Worm (Caenorhabditis elegans) whole organism, L2 larva: ENCODE results near the gene srh-177.
"Not testable (repeated sequence)": the region's sequence is repeated elsewhere in the genome, so short reads cannot be mapped to it uniquely, and the experiment has no call there.

Source experiments
- C34F6.9 ChIP-seq: fragments of 150-350 bp; optimal IDR thresholded peaks from 2 replicates; lab custom pipeline; 2014; ENCODE audit warnings: missing biosample characterization, missing genetic modification characterization
- F13H6.1 ChIP-seq: sonication (generic microtip); optimal IDR thresholded peaks from 2 replicates; lab custom pipeline; 2016; ENCODE audit warnings: missing genetic modification characterization, missing compliant biosample characterization
- R02D3.7 ChIP-seq: fragments of 150-350 bp; optimal IDR thresholded peaks from 2 replicates; lab custom pipeline; 2014; ENCODE audit warnings: missing biosample characterization, missing genetic modification characterization
- Y55F3AM.14 ChIP-seq: fragments of 200-800 bp; sonication (Bioruptor generic); optimal IDR thresholded peaks from 2 replicates; lab custom pipeline; 2018; ENCODE audit warnings: mild to moderate bottlenecking, missing genetic modification characterization, missing compliant biosample characterization
- ZK546.5 ChIP-seq: sonication (generic microtip); optimal IDR thresholded peaks from 2 replicates; lab custom pipeline; 2017; ENCODE audit warnings: missing biosample characterization, missing genetic modification characterization
- alr-1 ChIP-seq: fragments of 150-350 bp; optimal IDR thresholded peaks from 2 replicates; lab custom pipeline; 2014; ENCODE audit warnings: missing biosample characterization, missing genetic modification characterization
- aly-2 ChIP-seq: fragments of 150-350 bp; optimal IDR thresholded peaks from 2 replicates; lab custom pipeline; 2014; ENCODE audit warnings: missing biosample characterization, missing genetic modification characterization
- ama-1 ChIP-seq: fragments of 150-350 bp; optimal IDR thresholded peaks from 2 replicates; lab custom pipeline; 2018; ENCODE audit warnings: inconsistent platforms
- blmp-1 ChIP-seq: sonication (generic microtip); optimal IDR thresholded peaks from 2 replicates; lab custom pipeline; 2017; ENCODE audit warnings: missing genetic modification characterization, mild to moderate bottlenecking, missing compliant biosample characterization, antibody characterized with exemption, moderate library complexity; ENCODE audit not compliant: insufficient read depth
- ceh-16 ChIP-seq: fragments of 150-350 bp; optimal IDR thresholded peaks from 2 replicates; lab custom pipeline; 2014; ENCODE audit warnings: missing biosample characterization, missing genetic modification characterization
- ceh-82 ChIP-seq: fragments of 150-350 bp; optimal IDR thresholded peaks from 2 replicates; lab custom pipeline; 2014; ENCODE audit warnings: missing biosample characterization, missing genetic modification characterization
- crh-2 ChIP-seq: sonication (generic microtip); optimal IDR thresholded peaks from 2 replicates; lab custom pipeline; 2017; ENCODE audit warnings: missing biosample characterization, missing genetic modification characterization
- dmd-4 ChIP-seq: sonication (generic microtip); optimal IDR thresholded peaks from 2 replicates; lab custom pipeline; 2017; ENCODE audit warnings: missing biosample characterization, missing genetic modification characterization
- egl-27 ChIP-seq: sonication (generic microtip); optimal IDR thresholded peaks from 3 replicates; lab custom pipeline; 2017; ENCODE audit warnings: missing biosample characterization, missing genetic modification reagents, missing genetic modification characterization
- elt-1 ChIP-seq: fragments of 150-350 bp; optimal IDR thresholded peaks from 2 replicates; lab custom pipeline; 2014; ENCODE audit warnings: missing biosample characterization, missing genetic modification characterization
- elt-3 ChIP-seq: sonication (generic microtip); optimal IDR thresholded peaks from 2 replicates; lab custom pipeline; 2017; ENCODE audit warnings: missing biosample characterization, missing genetic modification characterization
- fos-1 ChIP-seq: fragments of 150-350 bp; optimal IDR thresholded peaks from 2 replicates; lab custom pipeline; 2014; ENCODE audit warnings: missing biosample characterization, missing genetic modification characterization
- gmeb-1 ChIP-seq: fragments of 150-350 bp; optimal IDR thresholded peaks from 2 replicates; lab custom pipeline; 2014; ENCODE audit warnings: missing biosample characterization, missing genetic modification characterization
- lin-11 ChIP-seq: fragments of 150-350 bp; sonication (generic microtip); optimal IDR thresholded peaks from 2 replicates; lab custom pipeline; 2014; ENCODE audit warnings: missing biosample characterization, missing genetic modification characterization, inconsistent platforms, mixed read lengths
- lin-13 ChIP-seq: fragments of 150-350 bp; optimal IDR thresholded peaks from 2 replicates; lab custom pipeline; 2014; ENCODE audit warnings: missing biosample characterization, missing genetic modification reagents, missing genetic modification characterization
- lin-39 ChIP-seq: fragments of 150-350 bp; optimal IDR thresholded peaks from 2 replicates; lab custom pipeline; 2014; ENCODE audit warnings: missing biosample characterization, missing genetic modification reagents, missing genetic modification characterization
- lsy-2 ChIP-seq, 2 experiments: fragments of 150-350 bp in 1 of 2; sonication (generic microtip) in 1 of 2; optimal IDR thresholded peaks; 2 replicates each; lab custom pipeline; 2014 to 2017; ENCODE audit warnings: missing biosample characterization in 2 of 2, missing genetic modification characterization in 2 of 2
- mab-5 ChIP-seq: fragments of 150-350 bp; optimal IDR thresholded peaks from 2 replicates; lab custom pipeline; 2014; ENCODE audit warnings: missing biosample characterization, missing genetic modification characterization
- mbf-1 ChIP-seq: sonication (generic microtip); optimal IDR thresholded peaks from 2 replicates; lab custom pipeline; 2017; ENCODE audit warnings: missing biosample characterization, missing genetic modification characterization
- mdl-1 ChIP-seq, 2 experiments: fragments of 150-350 bp in 1 of 2; sonication (generic microtip) in 1 of 2; optimal IDR thresholded peaks; 2 replicates each; lab custom pipeline; 2017; ENCODE audit warnings: missing biosample characterization in 2 of 2, missing genetic modification characterization in 2 of 2
- nhr-10 ChIP-seq: sonication (generic microtip); optimal IDR thresholded peaks from 2 replicates; lab custom pipeline; 2017; ENCODE audit warnings: missing biosample characterization, missing genetic modification characterization
- nhr-11 ChIP-seq: fragments of 150-350 bp; optimal IDR thresholded peaks from 2 replicates; lab custom pipeline; 2014; ENCODE audit warnings: missing biosample characterization, missing genetic modification characterization
- nhr-12 ChIP-seq: fragments of 150-350 bp; optimal IDR thresholded peaks from 2 replicates; lab custom pipeline; 2014; ENCODE audit warnings: missing biosample characterization, missing genetic modification characterization
- nhr-129 ChIP-seq: fragments of 150-350 bp; optimal IDR thresholded peaks from 2 replicates; lab custom pipeline; 2014; ENCODE audit warnings: missing biosample characterization, missing genetic modification characterization
- nhr-21 ChIP-seq: fragments of 150-350 bp; optimal IDR thresholded peaks from 2 replicates; lab custom pipeline; 2014; ENCODE audit warnings: missing biosample characterization, missing genetic modification characterization
- nhr-23 ChIP-seq: fragments of 150-350 bp; optimal IDR thresholded peaks from 2 replicates; lab custom pipeline; 2014; ENCODE audit warnings: missing biosample characterization, missing genetic modification reagents, missing genetic modification characterization
- nhr-237 ChIP-seq: fragments of 150-350 bp; optimal IDR thresholded peaks from 2 replicates; lab custom pipeline; 2014; ENCODE audit warnings: missing biosample characterization, missing genetic modification characterization
- nhr-25 ChIP-seq: fragments of 150-350 bp; sonication (generic microtip); optimal IDR thresholded peaks from 3 replicates; lab custom pipeline; 2014; ENCODE audit warnings: missing biosample characterization, missing genetic modification characterization
- nhr-6 ChIP-seq: fragments of 150-350 bp; optimal IDR thresholded peaks from 2 replicates; lab custom pipeline; 2014; ENCODE audit warnings: missing biosample characterization, missing genetic modification characterization
- nhr-77 ChIP-seq: fragments of 150-350 bp; optimal IDR thresholded peaks from 2 replicates; lab custom pipeline; 2014; ENCODE audit warnings: missing biosample characterization, missing genetic modification characterization
- peb-1 ChIP-seq: fragments of 150-350 bp; optimal IDR thresholded peaks from 2 replicates; lab custom pipeline; 2014; ENCODE audit warnings: missing biosample characterization, missing genetic modification characterization
- sem-4 ChIP-seq: fragments of 150-350 bp; optimal IDR thresholded peaks from 2 replicates; lab custom pipeline; 2014; ENCODE audit warnings: missing biosample characterization, missing genetic modification reagents, missing genetic modification characterization
- skn-1 ChIP-seq: sonication (generic microtip); optimal IDR thresholded peaks from 2 replicates; lab custom pipeline; 2017; ENCODE audit warnings: missing biosample characterization, missing genetic modification characterization
- sma-3 ChIP-seq: sonication (generic microtip); optimal IDR thresholded peaks from 2 replicates; lab custom pipeline; 2016; ENCODE audit warnings: missing genetic modification reagents, missing genetic modification characterization, missing compliant biosample characterization
- sma-9 ChIP-seq, 2 experiments: fragments of 150-350 bp in 1 of 2; sonication (generic microtip) in 1 of 2; optimal IDR thresholded peaks; 2 replicates each; lab custom pipeline; 2014 to 2016; ENCODE audit warnings: missing genetic modification characterization in 2 of 2, mild to moderate bottlenecking in 1 of 2, missing biosample characterization in 1 of 2, missing compliant biosample characterization in 1 of 2, missing genetic modification reagents in 1 of 2, moderate library complexity in 1 of 2
- snpc-4 ChIP-seq: fragments of 150-350 bp; optimal IDR thresholded peaks from 2 replicates; lab custom pipeline; 2014; ENCODE audit warnings: missing biosample characterization, missing genetic modification characterization
- unc-39 ChIP-seq: fragments of 150-350 bp; optimal IDR thresholded peaks from 2 replicates; lab custom pipeline; 2014; ENCODE audit warnings: missing biosample characterization, missing genetic modification characterization
- unc-55 ChIP-seq: fragments of 150-350 bp; sonication (generic microtip); optimal IDR thresholded peaks from 3 replicates; lab custom pipeline; 2014; ENCODE audit warnings: missing biosample characterization, missing genetic modification reagents, missing genetic modification characterization
- unc-62 ChIP-seq: fragments of 150-350 bp; optimal IDR thresholded peaks from 2 replicates; lab custom pipeline; 2014; ENCODE audit warnings: missing biosample characterization, missing genetic modification reagents, missing genetic modification characterization
- zag-1 ChIP-seq: fragments of 150-350 bp; optimal IDR thresholded peaks from 2 replicates; lab custom pipeline; 2014; ENCODE audit warnings: missing biosample characterization, missing genetic modification characterization
- ztf-1 ChIP-seq: fragments of 200-800 bp; sonication (Bioruptor generic); conservative IDR thresholded peaks from 2 replicates; pipeline ENCODE4 v1.3.6; 2022; ENCODE audit warnings: missing genetic modification characterization, missing compliant biosample characterization
- ztf-11 ChIP-seq: sonication (generic microtip); optimal IDR thresholded peaks from 2 replicates; lab custom pipeline; 2017; ENCODE audit warnings: missing biosample characterization, missing genetic modification characterization
- ztf-4 ChIP-seq: fragments of 150-350 bp; optimal IDR thresholded peaks from 2 replicates; lab custom pipeline; 2014; ENCODE audit warnings: missing biosample characterization, missing genetic modification characterization

The srh-177 gene

ce11 chrV:20369153-20369552 is at the start of gene srh-177:
Gene srh-177, minus strand, starts transcription at chrV:20369253.
- not testable (repeated sequence) for TF ChIP-seq fos-1; nhr-237 (tag; lab: Kevin White, UChicago); nhr-6 (tag; lab: Kevin White, UChicago)

ce11 chrV:20418768-20419167 is 49.7 kb upstream of the srh-177 start:
- TF ChIP-seq nhr-6 (tag; lab: Kevin White, UChicago) (no peak), zag-1 (no peak), nhr-23 (tag; lab: Kevin White, UChicago) (no peak), nhr-21 (peak; percentile 27), ztf-4 (tag; lab: Kevin White, UChicago) (no peak), fos-1 (peak; percentile 57), elt-3 (no peak), sem-4 (tag; lab: Kevin White, UChicago) (peak; percentile 44), nhr-25 (tag; lab: Kevin White, UChicago) (peak; percentile 23), elt-1 (tag; lab: Kevin White, UChicago) (no peak), unc-55 (no peak), ceh-82 (tag; lab: Kevin White, UChicago) (no peak), ztf-1 (GFP tag; lab: Robert Waterston, UW) (no peak), mab-5 (tag; lab: Kevin White, UChicago) (no peak), aly-2 (tag; lab: Kevin White, UChicago) (no peak), alr-1 (tag; lab: Kevin White, UChicago) (no peak), unc-62 (GFP tag; lab: Kevin White, UChicago) (no peak), nhr-10 (tag; lab: Kevin White, UChicago) (no peak), lin-11 (tag; lab: Kevin White, UChicago) (peak; percentile 40), nhr-77 (tag; lab: Kevin White, UChicago) (no peak), blmp-1 (tag; lab: Kevin White, UChicago) (no peak), unc-39 (no peak), C34F6.9 (tag; lab: Kevin White, UChicago) (peak; percentile 68), sma-3 (GFP tag; lab: Kevin White, UChicago) (peak; percentile 70), ZK546.5 (no peak), nhr-11 (tag; lab: Kevin White, UChicago) (no peak), ama-1 (lab: Kevin White, UChicago) (no peak), F13H6.1 (tag; lab: Kevin White, UChicago) (peak; percentile 81), snpc-4 (tag; lab: Kevin White, UChicago) (no peak), crh-2 (tag; lab: Kevin White, UChicago) (peak; percentile 77), nhr-12 (tag; lab: Kevin White, UChicago) (no peak), peb-1 (tag; lab: Kevin White, UChicago) (no peak), sma-9 (GFP tag; optimal IDR thresholded peaks at IDR 0.05; lab: Kevin White, UChicago) (peak; percentile 96), sma-9 (tag; optimal IDR thresholded peaks at IDR 0.05; lab: Kevin White, UChicago) (no peak), lin-13 (GFP tag; lab: Kevin White, UChicago) (no peak), ztf-11 (tag; lab: Kevin White, UChicago) (no peak), skn-1 (tag; lab: Kevin White, UChicago) (no peak), R02D3.7 (tag; lab: Kevin White, UChicago) (no peak), nhr-237 (tag; lab: Kevin White, UChicago) (no peak), dmd-4 (tag; lab: Kevin White, UChicago) (no peak), mbf-1 (tag; lab: Kevin White, UChicago) (no peak), ceh-16 (no peak), egl-27 (tag; lab: Kevin White, UChicago) (peak; percentile 57), mdl-1 (tag; optimal IDR thresholded peaks at IDR 0.05; lab: Kevin White, UChicago) (peak in 1 of 2 experiments; percentile 73), Y55F3AM.14 (peak; percentile 27), gmeb-1 (tag; lab: Kevin White, UChicago) (peak; percentile 62), nhr-129 (tag; lab: Kevin White, UChicago) (peak; percentile 90), lin-39 (tag; lab: Kevin White, UChicago) (no peak), lsy-2 (tag; optimal IDR thresholded peaks at IDR 0.05; lab: Kevin White, UChicago) (peak in 1 of 2 experiments; percentile 53)
